Worm (Caenorhabditis elegans) whole organism, L3 larva: ENCODE results near the gene R05G6.3.

Experiments used
- ama-1 ChIP-seq: fragments of 150-350 bp; optimal IDR thresholded peaks from 2 replicates; lab custom pipeline; 2018
- unc-39 ChIP-seq: sonication (generic microtip); optimal IDR thresholded peaks from 4 replicates; lab custom pipeline; 2017; ENCODE audit warnings: missing biosample characterization, missing genetic modification characterization

DNA sequence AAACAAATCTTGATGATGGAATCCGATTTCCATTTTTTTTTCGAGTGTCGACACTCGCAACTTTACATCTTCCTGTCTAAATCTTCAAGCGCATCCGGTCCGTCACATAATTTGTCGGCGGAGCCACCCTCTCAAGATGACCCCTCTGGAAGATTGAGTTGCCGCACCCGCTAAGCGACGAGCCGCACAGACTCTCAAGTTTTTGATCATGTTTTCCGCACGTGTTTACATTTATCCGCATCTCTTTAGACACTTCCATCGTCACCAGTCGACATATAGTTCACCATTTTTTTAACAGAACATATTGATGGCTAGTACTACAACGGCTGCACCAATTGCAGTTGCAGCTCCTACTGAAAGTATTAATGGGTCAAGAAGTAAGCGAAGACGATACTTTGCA lies 24.9 kb upstream of the R05G6.3 start, which contains the start of gene F55G1.1:
- TF ChIP-seq unc-39 (tag; lab: Kevin White, UChicago) (no peak), ama-1 (lab: Kevin White, UChicago) (no peak)
